Fruit fly (Drosophila melanogaster) whole organism: ENCODE data around the gene Kat60.

Experiments used
- CG8478 ChIP-seq: fragments of >200 bp; optimal IDR thresholded peaks from 2 replicates; lab custom pipeline; 2018; ENCODE audit warnings: inconsistent platforms
- Dll ChIP-seq: fragments of >200 bp; optimal IDR thresholded peaks from 2 replicates; lab custom pipeline; 2017
- EcR ChIP-seq, 2 experiments: fragments of >200 bp; optimal IDR thresholded peaks; 2 replicates each; lab custom pipeline; 2017; ENCODE audit warnings: missing biosample characterization in 2 of 2, missing genetic modification characterization in 2 of 2, missing genetic modification reagents in 2 of 2
- pan ChIP-seq: fragments of >200 bp; optimal IDR thresholded peaks from 2 replicates; lab custom pipeline; 2017
- psq ChIP-seq: fragments of >200 bp; optimal IDR thresholded peaks from 2 replicates; lab custom pipeline; 2017
- usp ChIP-seq: fragments of >200 bp; optimal IDR thresholded peaks from 2 replicates; lab custom pipeline; 2017; ENCODE audit warnings: missing biosample characterization, missing genetic modification characterization, mixed read lengths

The Kat60 gene

DNA sequence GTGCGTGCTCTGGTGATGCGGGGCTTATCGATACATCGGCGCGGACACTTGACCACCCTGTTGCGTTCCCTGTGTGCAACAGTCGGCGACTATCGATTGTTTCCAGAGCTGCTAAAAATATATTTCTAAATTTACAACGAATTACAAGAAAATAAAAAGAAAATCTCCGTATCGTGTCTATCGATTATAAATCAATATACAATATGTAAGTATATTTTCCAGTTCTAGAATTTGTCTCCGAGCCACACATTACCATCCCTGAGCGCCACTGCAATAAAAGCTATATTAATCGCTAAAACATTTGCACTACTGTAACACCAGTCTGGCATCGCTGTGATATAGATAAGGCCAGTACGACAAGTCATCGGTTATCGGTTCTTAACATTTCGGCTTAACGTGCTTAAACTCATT is at the start of gene Kat60, which contains the start of gene Mms19:
Gene Kat60 (minus strand): TSS at position 13 of the 411 bp plus-strand sequence.
Gene Mms19 (plus strand): TSS at position 347 of the 411 bp plus-strand sequence.
- no peak for TF ChIP-seq psq
- TF ChIP-seq CG8478 (lab: Kevin White, UChicago): no peak
- no peak for TF ChIP-seq EcR (GFP tag; optimal IDR thresholded peaks at IDR 0.05; lab: Kevin White, UChicago)
- no peak for TF ChIP-seq Dll

DNA sequence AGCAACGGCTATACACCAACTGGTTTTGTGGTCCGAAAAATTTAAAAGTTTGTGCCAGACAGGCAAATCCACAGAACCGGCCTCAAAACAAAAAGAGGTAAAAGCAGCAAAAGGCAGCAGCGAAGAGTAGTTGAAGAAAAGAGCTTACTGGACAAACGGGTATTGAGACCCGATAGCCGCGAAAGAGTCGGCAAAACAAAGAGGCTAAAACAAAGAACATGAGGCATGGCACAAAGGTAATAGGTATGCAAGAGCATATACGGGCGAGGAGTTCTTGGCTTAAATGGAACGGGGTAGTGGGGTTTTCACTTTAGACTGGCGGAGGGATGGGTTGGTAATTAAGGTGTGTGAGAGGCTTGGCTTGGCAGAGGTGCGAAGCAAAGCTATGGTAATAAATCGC is 49.1 kb upstream of the Kat60 start:
- TF ChIP-seq psq: no peak
- TF ChIP-seq pan (lab: Kevin White, UChicago): peak; percentile 53
- TF ChIP-seq Dll: no peak
- no peak for TF ChIP-seq CG8478 (lab: Kevin White, UChicago)
- TF ChIP-seq usp (GFP tag; lab: Kevin White, UChicago): no peak

DNA sequence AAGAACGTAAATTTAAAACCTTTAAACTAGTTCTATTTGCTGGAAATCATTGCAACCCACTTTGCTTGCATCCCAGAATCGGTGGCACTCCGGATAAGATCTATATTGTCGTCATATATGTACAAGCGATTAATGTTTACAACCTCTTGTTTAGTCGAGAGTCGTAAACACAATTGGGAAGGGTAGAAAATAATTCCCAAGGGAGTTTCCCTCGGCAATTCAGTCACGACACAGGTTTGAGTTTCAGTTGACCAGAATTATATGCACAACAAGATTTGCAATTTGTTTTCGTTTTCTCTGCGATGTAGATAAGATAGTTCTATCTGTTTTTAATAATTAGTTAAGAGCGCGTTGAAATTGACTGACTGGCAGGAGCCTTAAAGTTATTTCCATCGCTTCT is 48.4 kb upstream of the Kat60 start:
- TF ChIP-seq usp (GFP tag; lab: Kevin White, UChicago): no peak
- no peak for TF ChIP-seq EcR (GFP tag; optimal IDR thresholded peaks at IDR 0.05; lab: Kevin White, UChicago)
- TF ChIP-seq Dll: no peak
- TF ChIP-seq CG8478 (lab: Kevin White, UChicago): no peak
- TF ChIP-seq psq: no peak
- no peak for TF ChIP-seq pan (lab: Kevin White, UChicago)

DNA sequence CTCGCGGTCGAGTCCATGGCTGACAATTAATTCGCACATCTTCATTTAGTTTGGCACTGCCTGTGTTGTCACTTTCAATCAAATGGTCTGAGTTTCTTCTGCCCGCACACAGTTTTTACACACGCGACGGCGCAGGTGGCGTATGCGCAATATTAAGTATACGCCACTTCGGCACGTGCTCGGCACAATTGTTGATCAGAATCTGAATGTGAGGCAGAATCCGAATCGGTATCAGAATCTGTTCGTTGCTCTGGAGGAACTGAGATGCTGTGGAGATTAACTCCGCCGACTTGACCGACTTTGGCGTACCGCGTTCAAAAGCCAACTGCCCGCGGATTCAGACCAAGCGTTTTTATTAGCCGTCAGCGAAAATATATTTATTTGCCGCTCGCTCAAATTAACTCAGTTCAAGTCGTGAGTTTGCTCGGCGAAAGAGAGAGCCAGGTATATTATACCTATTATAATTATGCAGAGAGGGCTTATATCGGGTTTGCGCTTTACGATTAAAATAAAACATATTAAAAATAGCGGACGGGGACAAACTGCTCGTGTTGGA is 47.7 kb upstream of the Kat60 start:
- no peak for TF ChIP-seq CG8478 (lab: Kevin White, UChicago)
- TF ChIP-seq EcR (GFP tag; optimal IDR thresholded peaks at IDR 0.05; lab: Kevin White, UChicago): no peak
- TF ChIP-seq pan (lab: Kevin White, UChicago): no peak
- TF ChIP-seq psq: no peak
- TF ChIP-seq Dll: no peak
- TF ChIP-seq usp (GFP tag; lab: Kevin White, UChicago): no peak

DNA sequence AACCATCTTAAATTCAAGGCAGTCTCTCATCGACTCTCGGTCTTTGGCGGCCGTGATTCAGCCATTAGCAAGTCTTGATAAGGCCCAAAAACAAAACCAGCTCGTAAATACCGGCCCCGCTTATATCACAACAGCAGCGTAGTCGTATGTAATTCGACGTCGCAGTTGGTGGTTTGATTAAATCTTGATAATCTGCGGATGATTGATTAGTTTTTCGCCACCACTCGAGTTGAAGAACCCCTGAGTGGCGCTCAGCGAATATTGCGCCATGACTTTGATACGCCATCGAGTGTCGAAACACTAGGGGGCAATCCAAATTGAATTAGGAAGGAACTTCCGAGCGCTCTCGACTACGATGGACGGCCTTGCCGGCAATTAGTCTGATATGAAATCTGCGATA is 46.6 kb upstream of the Kat60 start:
- TF ChIP-seq CG8478 (lab: Kevin White, UChicago): no peak
- TF ChIP-seq EcR (GFP tag; optimal IDR thresholded peaks at IDR 0.05; lab: Kevin White, UChicago): no peak
- no peak for TF ChIP-seq psq

DNA sequence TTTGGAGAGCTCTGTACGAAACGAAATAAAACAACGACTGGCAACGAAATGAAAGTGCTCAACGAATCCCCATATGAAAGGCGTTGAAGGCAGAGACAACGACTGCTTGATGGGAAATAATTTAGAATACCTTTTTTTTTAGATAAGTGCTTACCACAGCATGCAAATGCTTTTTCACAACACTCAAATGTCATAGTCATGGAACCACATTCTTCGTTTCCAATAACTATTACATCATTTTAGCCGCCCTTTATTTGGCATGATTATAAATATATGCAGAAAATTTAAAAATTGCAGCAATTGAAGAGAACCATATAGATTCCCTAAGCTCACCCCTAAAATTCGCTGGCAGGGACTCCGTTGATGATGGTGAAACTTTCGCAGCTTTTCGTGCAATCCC is 45.7 kb upstream of the Kat60 start, which contains the start of gene CG31538:
Gene CG31538 (minus strand): TSS at position 101 of the 400 bp plus-strand sequence.
- TF ChIP-seq Dll (no peak), usp (GFP tag; lab: Kevin White, UChicago) (no peak), CG8478 (lab: Kevin White, UChicago) (no peak), pan (lab: Kevin White, UChicago) (no peak), EcR (GFP tag; optimal IDR thresholded peaks at IDR 0.05; lab: Kevin White, UChicago) (no peak), psq (no peak)

DNA sequence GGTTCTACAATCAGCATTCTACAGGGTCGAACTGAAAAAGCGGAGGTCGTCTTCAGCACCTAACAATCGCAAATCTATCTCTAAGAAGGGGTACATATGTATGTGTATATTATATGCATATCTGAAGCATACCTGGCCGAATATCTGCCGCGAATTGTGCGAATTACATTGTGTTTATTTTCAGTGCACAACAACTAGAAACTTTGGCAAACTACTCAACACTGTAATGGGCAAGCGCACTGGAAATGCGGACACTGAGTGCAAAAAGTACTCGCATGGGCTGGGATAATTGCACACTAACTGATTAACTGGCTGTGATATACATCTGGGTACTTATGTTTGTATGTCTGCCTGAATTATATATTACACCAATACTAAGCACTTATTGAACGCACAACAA is 38.8 kb upstream of the Kat60 start:
- TF ChIP-seq psq (no peak), usp (GFP tag; lab: Kevin White, UChicago) (no peak), CG8478 (lab: Kevin White, UChicago) (no peak), EcR (GFP tag; optimal IDR thresholded peaks at IDR 0.05; lab: Kevin White, UChicago) (no peak), Dll (no peak), pan (lab: Kevin White, UChicago) (no peak)

DNA sequence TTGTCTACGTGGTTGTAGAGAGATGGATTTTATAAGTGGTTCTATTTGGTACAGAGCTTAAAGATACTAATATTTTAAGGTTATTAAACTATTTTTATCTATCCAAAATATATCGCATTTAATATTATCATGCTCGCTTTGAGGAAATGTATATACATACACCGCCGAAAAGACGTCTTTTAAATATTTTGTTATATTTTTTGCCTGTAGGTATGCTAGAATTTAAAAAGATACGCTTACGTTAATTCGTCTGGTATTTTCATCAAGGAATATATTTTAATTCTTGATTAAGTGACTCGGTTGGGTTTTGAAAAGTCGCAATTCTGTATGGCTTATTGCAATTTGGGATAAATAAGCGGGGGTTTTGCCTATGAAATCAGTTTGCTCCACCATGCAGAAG is 36.5 kb upstream of the Kat60 start:
- no peak for TF ChIP-seq psq
- no peak for TF ChIP-seq CG8478 (lab: Kevin White, UChicago)
- no peak for TF ChIP-seq EcR (GFP tag; optimal IDR thresholded peaks at IDR 0.05; lab: Kevin White, UChicago)
- no peak for TF ChIP-seq pan (lab: Kevin White, UChicago)
- TF ChIP-seq usp (GFP tag; lab: Kevin White, UChicago): no peak
- TF ChIP-seq Dll: no peak

DNA sequence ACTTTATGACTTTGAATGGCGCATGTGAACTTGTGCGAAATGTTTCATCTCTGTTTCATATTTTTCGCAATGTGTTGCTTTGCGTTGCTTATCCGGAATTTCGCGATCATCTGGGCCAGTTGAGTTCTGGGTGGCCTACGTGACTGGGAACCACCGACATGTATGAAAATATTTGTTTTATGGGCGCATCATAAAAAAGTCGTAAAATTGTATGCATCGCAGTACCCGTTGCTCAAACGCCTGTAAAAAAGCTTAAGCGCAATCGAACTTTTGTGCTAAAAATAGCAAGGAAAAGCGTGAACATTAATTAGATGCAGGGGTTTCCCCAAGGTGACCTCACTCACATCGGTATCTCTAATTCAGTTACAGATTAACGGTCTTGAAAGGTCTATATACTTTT is 34.3 kb upstream of the Kat60 start:
- TF ChIP-seq psq: no peak
- TF ChIP-seq Dll: no peak
- no peak for TF ChIP-seq EcR (GFP tag; optimal IDR thresholded peaks at IDR 0.05; lab: Kevin White, UChicago)
- TF ChIP-seq CG8478 (lab: Kevin White, UChicago): no peak
- no peak for TF ChIP-seq pan (lab: Kevin White, UChicago)
- no peak for TF ChIP-seq usp (GFP tag; lab: Kevin White, UChicago)

DNA sequence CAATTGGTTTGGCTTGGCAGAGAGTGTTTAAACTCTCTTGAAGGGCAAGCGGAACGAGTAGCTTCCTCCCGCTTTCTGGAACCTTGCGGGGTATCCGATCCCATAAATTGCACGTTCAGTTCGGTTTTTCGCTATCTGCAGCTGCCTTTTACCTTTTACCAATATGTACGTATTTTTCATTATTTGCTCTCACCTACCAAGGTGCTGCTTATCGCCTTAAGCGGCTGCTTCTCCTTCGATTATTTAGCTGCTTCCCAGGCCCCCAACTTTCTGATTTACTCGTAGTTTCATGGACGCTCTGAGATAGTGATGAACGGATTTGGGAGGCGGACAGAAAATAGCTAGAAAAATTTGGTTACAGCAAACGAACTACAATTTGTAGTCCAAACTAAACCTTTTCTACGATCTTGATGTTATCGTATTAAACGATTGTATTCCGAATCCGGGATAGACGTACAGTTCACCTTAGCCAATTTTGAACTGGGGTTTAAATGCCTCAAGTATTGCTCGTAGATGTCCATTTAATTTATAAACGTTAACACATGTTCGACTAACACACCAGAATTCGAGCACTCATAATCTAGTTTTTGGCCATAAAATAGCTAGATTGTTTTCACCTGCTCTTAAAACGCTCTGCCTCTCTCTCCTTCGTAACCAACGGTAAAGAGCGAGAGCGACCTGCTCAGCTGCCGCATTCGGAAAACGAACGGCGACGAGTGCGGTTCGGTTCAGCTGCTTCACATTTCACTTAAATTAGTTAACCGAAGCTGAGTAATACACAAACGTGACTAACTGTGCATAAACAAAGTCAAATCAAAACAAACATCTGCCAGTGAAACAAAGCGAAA is 32.5 kb upstream of the Kat60 start:
- TF ChIP-seq pan (lab: Kevin White, UChicago) (no peak), EcR (GFP tag; optimal IDR thresholded peaks at IDR 0.05; lab: Kevin White, UChicago) (no peak), usp (GFP tag; lab: Kevin White, UChicago) (no peak), CG8478 (lab: Kevin White, UChicago) (no peak), Dll (no peak), psq (no peak)

DNA sequence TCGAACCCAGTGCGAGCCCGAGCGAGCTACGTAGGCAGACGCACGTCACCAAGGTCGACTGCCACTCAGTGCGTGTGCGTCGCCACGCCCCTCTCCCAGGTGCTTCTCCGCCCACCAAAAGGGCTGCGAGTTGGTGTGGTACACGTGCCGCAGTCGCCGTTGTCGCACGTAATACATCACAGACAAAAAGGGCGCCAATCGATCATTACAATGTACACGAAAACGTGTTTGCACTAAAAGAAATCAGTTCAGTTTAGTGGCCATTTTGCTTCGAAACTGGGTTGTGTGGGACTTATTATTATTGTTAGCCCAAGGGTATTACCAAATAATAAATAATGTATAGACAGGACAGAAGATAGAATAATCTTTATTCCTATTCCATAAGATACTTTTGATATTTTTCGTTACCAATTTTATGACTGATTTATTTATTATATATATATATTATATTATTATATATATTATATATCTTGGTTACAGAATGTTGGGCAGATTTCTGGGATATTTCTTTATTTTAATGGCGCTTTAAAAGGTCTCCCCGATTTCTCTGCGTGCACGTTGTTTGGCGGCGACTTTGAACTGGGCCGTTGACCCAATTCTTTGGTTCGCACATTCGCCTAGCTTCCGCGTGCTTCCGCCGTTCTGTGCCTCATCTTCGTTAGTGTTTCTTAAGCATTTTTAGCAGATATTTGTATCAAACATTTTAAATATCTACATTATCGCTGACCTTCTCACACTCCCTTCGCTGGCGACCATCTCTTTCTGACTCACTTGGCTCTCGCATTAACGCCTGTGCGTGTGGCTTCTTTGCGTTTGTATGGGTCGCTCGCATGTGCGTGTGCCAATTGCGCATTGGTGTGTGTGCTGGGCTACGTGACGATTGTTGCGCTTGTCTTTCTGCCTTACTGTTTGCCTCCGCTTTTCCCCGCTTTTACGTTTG is 31.6 kb upstream of the Kat60 start:
- TF ChIP-seq CG8478 (lab: Kevin White, UChicago): peak; percentile 55
- no peak for TF ChIP-seq psq
- no peak for TF ChIP-seq Dll
- peak in 1 of 2 experiments; percentile 11 for TF ChIP-seq EcR (GFP tag; optimal IDR thresholded peaks at IDR 0.05; lab: Kevin White, UChicago)
- TF ChIP-seq pan (lab: Kevin White, UChicago): no peak
- TF ChIP-seq usp (GFP tag; lab: Kevin White, UChicago): no peak
